Worm (Caenorhabditis elegans): ENCODE measurements around the gene oac-6.

The oac-6 gene

DNA sequence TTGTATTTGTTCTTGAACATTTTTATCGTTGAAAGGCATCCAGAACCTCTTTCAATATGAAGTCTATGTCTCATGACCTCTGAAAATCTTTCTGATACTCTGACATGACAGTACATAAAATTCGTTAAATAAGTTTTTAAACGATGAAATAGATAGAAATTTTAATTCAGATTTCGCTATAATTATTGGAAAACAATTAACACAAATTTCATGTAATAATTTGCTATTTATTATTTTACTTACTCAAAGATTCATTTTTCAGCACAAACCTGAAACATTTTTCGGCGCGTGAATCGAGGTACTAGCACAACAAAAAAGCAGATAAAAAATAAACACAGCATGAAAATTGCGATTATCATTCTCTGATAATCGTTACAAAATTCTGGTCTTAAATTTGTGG lies 36.0 kb upstream of the oac-6 start, which contains the start of gene T13F3.4:
TSS of gene T13F3.4 (minus strand) at position 101 of the 400 bp plus-strand sequence.
- no peak for TF ChIP-seq hlh-30 (tag; optimal IDR thresholded peaks at IDR 0.05; ENCODE audit: insufficient read depth)
- TF ChIP-seq daf-8 (GFP tag; IDR thresholded peaks at IDR 0.05): no peak
- no peak for TF ChIP-seq fkh-10 (GFP tag; optimal IDR thresholded peaks at IDR 0.05)
- TF ChIP-seq F26F4.8 (GFP tag; conservative IDR thresholded peaks at IDR 0.05): no peak
- TF ChIP-seq ceh-32 (tag; optimal IDR thresholded peaks at IDR 0.05; ENCODE audit: poor library complexity): no peak
- TF ChIP-seq nhr-237 (tag; optimal IDR thresholded peaks at IDR 0.05): no peak
- TF ChIP-seq unc-39 (tag; optimal IDR thresholded peaks at IDR 0.05): no peak
- no peak for TF ChIP-seq duxl-1 (tag; optimal IDR thresholded peaks at IDR 0.05; ENCODE audit: poor library complexity)

DNA sequence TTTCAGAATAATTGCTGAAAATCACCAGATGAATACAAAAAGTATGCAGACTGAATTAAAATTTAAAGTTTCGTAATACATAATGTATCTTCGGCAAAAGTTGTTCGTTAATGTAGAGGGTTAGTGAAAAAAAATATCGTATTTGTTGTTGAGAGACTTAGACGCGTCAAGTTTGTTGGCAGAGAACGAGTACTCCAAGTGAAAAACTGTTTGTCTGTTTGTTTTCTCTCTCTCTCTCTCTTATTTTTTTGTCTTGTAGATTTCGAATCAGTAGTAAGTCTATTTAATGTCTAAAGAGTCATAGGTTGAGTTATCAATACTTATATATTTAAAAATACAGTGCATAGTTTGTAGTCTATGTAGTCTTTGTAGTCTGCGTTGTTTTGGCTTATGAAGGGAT lies 33.0 kb upstream of the oac-6 start, which contains the start of the genes fbxa-2 and T13F3.8:
TSS of gene fbxa-2 (minus strand) at position 101 of the 400 bp plus-strand sequence.
TSS of gene T13F3.8 (plus strand) at position 245 of the 400 bp plus-strand sequence.
- no peak for TF ChIP-seq dve-1 (tag; optimal IDR thresholded peaks at IDR 0.05; ENCODE audit: insufficient read depth)
- TF ChIP-seq nhr-28 (tag; optimal IDR thresholded peaks at IDR 0.05): peak; percentile 39
- TF ChIP-seq mep-1 (tag; optimal IDR thresholded peaks at IDR 0.05): no peak
- no peak for TF ChIP-seq dmd-9 (GFP tag; IDR thresholded peaks at IDR 0.05)
- no peak for TF ChIP-seq sdz-12 (GFP tag; optimal IDR thresholded peaks at IDR 0.05)
- TF ChIP-seq zfp-3 (GFP tag; conservative IDR thresholded peaks at IDR 0.05): 0 out of 2 replicates have a peak, but pooled peaks have one; percentile 15

DNA sequence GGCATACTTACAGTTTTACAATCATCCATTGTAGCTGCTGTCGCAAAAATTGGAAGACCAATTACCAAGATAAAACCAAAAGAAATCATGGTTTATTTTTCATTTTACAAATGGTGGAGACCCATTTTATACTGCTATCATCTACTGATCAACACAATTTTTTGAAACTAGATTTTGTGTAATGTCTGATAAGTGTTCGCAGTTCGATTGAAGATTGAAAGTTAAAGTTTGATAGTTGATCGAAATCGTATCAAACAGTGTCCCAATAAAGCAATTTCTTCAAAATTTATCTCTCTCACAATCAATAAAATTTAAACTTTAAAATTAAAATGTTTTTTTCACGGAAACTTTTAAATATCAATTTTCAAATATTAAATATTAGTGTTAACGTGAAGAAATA lies 31.4 kb upstream of the oac-6 start, which contains the start of gene T13F3.6:
TSS of gene T13F3.6 (minus strand) at position 101 of the 400 bp plus-strand sequence.
- TF ChIP-seq F44E2.7 (GFP tag; IDR thresholded peaks at IDR 0.05) (no peak), set-16 (GFP tag; IDR thresholded peaks at IDR 0.05) (no peak), ceh-32 (tag; optimal IDR thresholded peaks at IDR 0.05; ENCODE audit: poor library complexity) (no peak), lin-13 (GFP tag; optimal IDR thresholded peaks at IDR 0.05) (no peak), ztf-11 (tag; optimal IDR thresholded peaks at IDR 0.05) (no peak), mdl-1 (tag; optimal IDR thresholded peaks at IDR 0.05) (no peak), dmd-9 (GFP tag; IDR thresholded peaks at IDR 0.05) (no peak), madf-9 (GFP tag; conservative IDR thresholded peaks at IDR 0.05) (no peak), madf-5 (GFP tag; IDR thresholded peaks at IDR 0.05) (no peak), F26F4.8 (GFP tag; conservative IDR thresholded peaks at IDR 0.05) (no peak), snpc-4 (tag; optimal IDR thresholded peaks at IDR 0.05) (no peak)

DNA sequence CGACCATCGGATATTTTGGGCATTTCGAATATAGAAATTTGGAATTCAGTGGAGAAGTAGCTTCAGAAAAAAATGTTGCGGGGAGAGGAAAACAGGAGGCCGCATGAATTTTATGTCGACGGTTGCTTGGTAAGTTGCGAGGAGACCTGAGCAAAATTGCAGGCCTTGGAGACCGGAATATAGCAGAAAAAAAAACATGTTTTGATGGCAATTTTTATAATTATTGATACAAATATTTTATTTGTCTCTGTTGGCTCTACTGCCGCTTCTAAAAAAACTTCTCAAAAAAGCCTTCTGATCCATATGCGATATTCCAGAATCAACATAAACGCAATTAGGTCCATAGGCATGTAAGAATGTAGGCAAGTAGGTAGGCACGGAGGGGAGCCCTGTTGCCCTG lies 27.2 kb upstream of the oac-6 start, which contains the start of gene pacl-1:
TSS of gene pacl-1 (minus strand) at position 101 of the 400 bp plus-strand sequence.
- TF ChIP-seq dve-1 (tag; optimal IDR thresholded peaks at IDR 0.05; ENCODE audit: insufficient read depth) (no peak), mdl-1 (tag; optimal IDR thresholded peaks at IDR 0.05) (no peak), lin-1 (GFP tag; IDR thresholded peaks at IDR 0.05) (no peak), saeg-2 (GFP tag; IDR thresholded peaks at IDR 0.05) (no peak), spr-1 (tag; optimal IDR thresholded peaks at IDR 0.05) (no peak), nhr-28 (tag; optimal IDR thresholded peaks at IDR 0.05) (no peak), mxl-2 (GFP tag; conservative IDR thresholded peaks at IDR 0.05) (no peak), nhr-11 (tag; optimal IDR thresholded peaks at IDR 0.05) (no peak), unc-62 (GFP tag; optimal IDR thresholded peaks at IDR 0.05 in 1 of 2) (no peak), unc-62 (tag; optimal IDR thresholded peaks at IDR 0.05) (no peak), madf-5 (GFP tag; IDR thresholded peaks at IDR 0.05) (no peak), Y105C5A.15 (GFP tag; IDR thresholded peaks at IDR 0.05) (no peak), ctbp-1 (GFP tag; IDR thresholded peaks at IDR 0.05) (no peak)

DNA sequence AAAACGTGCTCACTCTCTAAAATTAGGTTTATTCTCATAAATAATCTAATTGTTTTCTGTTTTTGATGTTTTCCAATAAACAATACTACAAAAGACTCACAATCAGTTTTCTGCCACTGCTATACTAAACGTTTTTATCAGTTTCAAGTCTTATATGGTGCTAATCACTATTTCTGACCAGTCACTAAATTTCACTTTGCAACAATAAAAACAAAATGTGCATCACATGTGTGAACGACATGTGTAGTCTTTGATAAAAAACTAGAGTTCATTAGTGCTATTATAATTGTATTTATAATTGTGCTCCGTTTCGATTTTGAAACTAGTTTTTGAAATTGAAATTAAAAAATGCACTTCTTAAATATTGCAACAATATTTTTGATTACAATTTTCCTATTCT lies 24.6 kb upstream of the oac-6 start, which contains the start of gene cyp-37B1:
TSS of gene cyp-37B1 (plus strand) at position 199 of the 400 bp plus-strand sequence.
- peak; percentile 87 for TF ChIP-seq dve-1 (tag; optimal IDR thresholded peaks at IDR 0.05; ENCODE audit: insufficient read depth)
- TF ChIP-seq Y105C5A.15 (GFP tag; IDR thresholded peaks at IDR 0.05): no peak
- TF ChIP-seq php-3 (GFP tag; IDR thresholded peaks at IDR 0.05): peak; percentile 82
- peak; percentile 97 for TF ChIP-seq nhr-28 (tag; optimal IDR thresholded peaks at IDR 0.05)
- peak; percentile 73 for TF ChIP-seq nhr-102 (tag; optimal IDR thresholded peaks at IDR 0.05)
- TF ChIP-seq daf-16 (GFP tag; optimal IDR thresholded peaks at IDR 0.05): no peak
- peak; percentile 95 for TF ChIP-seq daf-16 (tag; optimal IDR thresholded peaks at IDR 0.05)
- peak; percentile 69 for TF ChIP-seq nhr-48 (tag; optimal IDR thresholded peaks at IDR 0.05)
- TF ChIP-seq dmd-8 (GFP tag; IDR thresholded peaks at IDR 0.05): no peak
- peak; percentile 85 for TF ChIP-seq hlh-11 (tag; optimal IDR thresholded peaks at IDR 0.05)
- peak; percentile 89 for TF ChIP-seq pqm-1 (tag; optimal IDR thresholded peaks at IDR 0.05)
- TF ChIP-seq nhr-77 (tag; optimal IDR thresholded peaks at IDR 0.05): peak; percentile 87
- TF ChIP-seq fkh-10 (GFP tag; optimal IDR thresholded peaks at IDR 0.05): no peak
- peak; percentile 90 for TF ChIP-seq dmd-6 (GFP tag; IDR thresholded peaks at IDR 0.05)

Measured in whole organism, L4 larva.